Fruit fly (Drosophila melanogaster) whole organism, wandering third instar larva: ENCODE data around the gene RabX5.

Experiments
- Abd-B ChIP-seq: fragments of >200 bp; optimal IDR thresholded peaks from 2 replicates; lab custom pipeline; 2017; ENCODE audit warnings: missing biosample characterization, missing genetic modification characterization
- CG32264 ChIP-seq: fragments of 200-800 bp; sonication (Bioruptor generic); optimal IDR thresholded peaks from 2 replicates; lab custom pipeline; 2016; ENCODE audit warnings: missing biosample characterization, missing genetic modification characterization
- CG9705 ChIP-seq: fragments of 200-800 bp; sonication (Bioruptor generic); optimal IDR thresholded peaks from 2 replicates; lab custom pipeline; 2018; ENCODE audit warnings: missing biosample characterization, mild to moderate bottlenecking, missing genetic modification characterization
- CrebA ChIP-seq: fragments of 200-800 bp; sonication (Bioruptor generic); optimal IDR thresholded peaks from 2 replicates; lab custom pipeline; 2016; ENCODE audit warnings: missing biosample characterization, mild to moderate bottlenecking, missing genetic modification characterization, borderline replicate concordance
- Dfd ChIP-seq: fragments of >200 bp; optimal IDR thresholded peaks from 2 replicates; lab custom pipeline; 2017; ENCODE audit warnings: missing biosample characterization, missing genetic modification characterization
- GATAd ChIP-seq: sonication (Bioruptor generic); optimal IDR thresholded peaks from 2 replicates; lab custom pipeline; 2016; ENCODE audit warnings: missing biosample characterization, missing genetic modification characterization
- HLH106 ChIP-seq: fragments of 200-800 bp; optimal IDR thresholded peaks from 3 replicates; lab custom pipeline; 2019; ENCODE audit warnings: missing biosample characterization, mild to moderate bottlenecking, missing genetic modification characterization, moderate library complexity
- Hnf4 ChIP-seq: fragments of 200-800 bp; sonication (Bioruptor generic); optimal IDR thresholded peaks from 2 replicates; lab custom pipeline; 2016; ENCODE audit warnings: missing biosample characterization, mild to moderate bottlenecking, missing genetic modification characterization
- Hr78 ChIP-seq: fragments of >200 bp; optimal IDR thresholded peaks from 2 replicates; lab custom pipeline; 2017; ENCODE audit warnings: missing biosample characterization, missing genetic modification characterization
- Hr83 ChIP-seq: fragments of 200-300 bp; sonication (Bioruptor generic); optimal IDR thresholded peaks from 2 replicates; lab custom pipeline; 2016; ENCODE audit warnings: missing biosample characterization, mild to moderate bottlenecking, missing genetic modification characterization, moderate library complexity; ENCODE audit not compliant: poor library complexity, severe bottlenecking
- Jra ChIP-seq: sonication (Bioruptor generic); optimal IDR thresholded peaks from 2 replicates; lab custom pipeline; 2016; ENCODE audit warnings: missing biosample characterization, missing genetic modification characterization
- Mio ChIP-seq: sonication (Bioruptor generic); optimal IDR thresholded peaks from 2 replicates; lab custom pipeline; 2016; ENCODE audit warnings: missing biosample characterization, missing genetic modification characterization
- Myc ChIP-seq: fragments of >200 bp; optimal IDR thresholded peaks from 2 replicates; lab custom pipeline; 2017
- N ChIP-seq: fragments of >200 bp; optimal IDR thresholded peaks from 2 replicates; lab custom pipeline; 2018; ENCODE audit warnings: missing biosample characterization, missing external identifiers, missing genetic modification characterization
- OdsH ChIP-seq: fragments of 200-800 bp; sonication (Bioruptor generic); optimal IDR thresholded peaks from 2 replicates; lab custom pipeline; 2016; ENCODE audit warnings: missing biosample characterization, mild to moderate bottlenecking, missing genetic modification characterization
- Rel ChIP-seq, 2 experiments: fragments of 200-800 bp; sonication (Bioruptor generic) in 1 of 2; optimal IDR thresholded peaks; 2 replicates in 1 of 2; 3 replicates in 1 of 2; lab custom pipeline; 2016 to 2019; ENCODE audit warnings: mild to moderate bottlenecking in 2 of 2, missing biosample characterization in 2 of 2, missing genetic modification characterization in 2 of 2, moderate library complexity in 1 of 2
- Vsx2 ChIP-seq: fragments of 200-300, 225-300 bp; sonication (Bioruptor generic); optimal IDR thresholded peaks from 2 replicates; lab custom pipeline; 2018; ENCODE audit warnings: missing biosample characterization, missing genetic modification characterization; ENCODE audit not compliant: partially characterized antibody
- br ChIP-seq: fragments of 200-800 bp; sonication (Bioruptor generic); optimal IDR thresholded peaks from 2 replicates; lab custom pipeline; 2016; ENCODE audit warnings: missing biosample characterization, missing genetic modification characterization
- brk ChIP-seq: fragments of 200-800 bp; sonication (Bioruptor generic); optimal IDR thresholded peaks from 2 replicates; lab custom pipeline; 2016; ENCODE audit warnings: missing biosample characterization, mild to moderate bottlenecking, missing genetic modification characterization
- dl ChIP-seq, 2 experiments: fragments of 175-275, 200-275 bp in 1 of 2; fragments of 200-275 bp in 1 of 2; sonication (Bioruptor generic); optimal IDR thresholded peaks; lab custom pipeline; 2018; ENCODE audit warnings: mild to moderate bottlenecking in 2 of 2, missing biosample characterization in 2 of 2, missing genetic modification characterization in 2 of 2, moderate library complexity in 2 of 2; ENCODE audit not compliant: partially characterized antibody in 2 of 2, insufficient read depth in 1 of 2
- dmrt93B ChIP-seq: fragments of 200-800 bp; sonication (Bioruptor generic); optimal IDR thresholded peaks from 2 replicates; lab custom pipeline; 2018; ENCODE audit warnings: missing biosample characterization, mild to moderate bottlenecking, missing genetic modification characterization
- dsf ChIP-seq: sonication (Bioruptor generic); optimal IDR thresholded peaks from 2 replicates; lab custom pipeline; 2016; ENCODE audit warnings: missing biosample characterization, missing genetic modification characterization, borderline replicate concordance
- ey ChIP-seq: fragments of 200-800 bp; sonication (Bioruptor generic); optimal IDR thresholded peaks from 2 replicates; lab custom pipeline; 2016; ENCODE audit warnings: missing biosample characterization, missing genetic modification characterization
- foxo ChIP-seq, 2 experiments: fragments of 200-800 bp; sonication (Bioruptor generic); optimal IDR thresholded peaks; 2 replicates in 1 of 2; 3 replicates in 1 of 2; lab custom pipeline; 2016 to 2017; ENCODE audit warnings: missing biosample characterization in 2 of 2, missing genetic modification characterization in 2 of 2
- fru ChIP-seq: fragments of 200-800 bp; sonication (Bioruptor generic); optimal IDR thresholded peaks from 3 replicates; lab custom pipeline; 2016; ENCODE audit warnings: missing biosample characterization, mild to moderate bottlenecking, missing genetic modification characterization
- h ChIP-seq: fragments of 200-800 bp; sonication (Bioruptor generic); optimal IDR thresholded peaks from 3 replicates; lab custom pipeline; 2016; ENCODE audit warnings: missing biosample characterization, mild to moderate bottlenecking, missing genetic modification characterization
- jim ChIP-seq: fragments of 175-275, 200-325 bp; sonication (Bioruptor generic); optimal IDR thresholded peaks from 2 replicates; lab custom pipeline; 2016; ENCODE audit warnings: missing biosample characterization, mild to moderate bottlenecking, missing genetic modification characterization
- lola ChIP-seq: fragments of >200 bp; optimal IDR thresholded peaks from 2 replicates; lab custom pipeline; 2017; ENCODE audit warnings: missing biosample characterization, missing genetic modification characterization
- rgr ChIP-seq: fragments of 200-800 bp; sonication (Bioruptor generic); optimal IDR thresholded peaks from 3 replicates; lab custom pipeline; 2016; ENCODE audit warnings: missing biosample characterization, mild to moderate bottlenecking, missing genetic modification characterization
- sage ChIP-seq: fragments of 200-800 bp; sonication (Bioruptor generic); optimal IDR thresholded peaks from 2 replicates; lab custom pipeline; 2016; ENCODE audit warnings: missing biosample characterization, mild to moderate bottlenecking, missing genetic modification characterization
- sv ChIP-seq: fragments of 200-800 bp; sonication (Bioruptor generic); optimal IDR thresholded peaks from 3 replicates; lab custom pipeline; 2016; ENCODE audit warnings: missing biosample characterization, missing genetic modification characterization
- tai ChIP-seq: sonication (Bioruptor generic); optimal IDR thresholded peaks from 2 replicates; lab custom pipeline; 2016; ENCODE audit warnings: missing biosample characterization, missing genetic modification characterization
- usp ChIP-seq: fragments of >200 bp; optimal IDR thresholded peaks from 2 replicates; lab custom pipeline; 2017; ENCODE audit warnings: missing biosample characterization, missing genetic modification characterization
- woc ChIP-seq: sonication (Bioruptor generic); optimal IDR thresholded peaks from 2 replicates; lab custom pipeline; 2016; ENCODE audit warnings: missing biosample characterization, mild to moderate bottlenecking, missing genetic modification characterization

The RabX5 gene

DNA sequence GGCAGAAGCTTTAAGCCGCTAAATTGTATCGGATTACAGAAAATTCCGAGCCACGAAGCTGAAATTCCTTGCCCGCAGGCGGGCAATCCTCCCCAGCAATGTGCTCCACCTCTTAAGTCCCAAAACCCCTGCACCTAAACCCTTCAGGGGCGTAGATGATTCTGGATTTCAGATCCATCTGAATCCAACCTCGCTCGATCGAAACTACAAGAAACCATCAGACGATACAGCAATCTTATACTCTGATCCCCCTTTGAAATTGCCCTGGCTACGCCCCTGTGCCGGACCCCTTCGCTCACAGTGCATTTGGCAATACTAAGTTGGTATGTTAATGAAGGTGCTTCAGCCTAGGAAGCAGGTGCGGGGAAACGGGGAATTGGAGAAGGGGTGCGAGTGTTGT lies 13.2 kb upstream of the RabX5 start (continued):
- TF ChIP-seq rgr (peak; percentile 58), Rel (GFP tag; optimal IDR thresholded peaks at IDR 0.05; lab: Kevin White, UChicago) (no peak), Rel (tag; optimal IDR thresholded peaks at IDR 0.05; lab: Kevin White, UChicago) (no peak), HLH106 (tag; lab: Kevin White, UChicago) (peak; percentile 76), N (GFP tag; lab: Kevin White, UChicago) (no peak), Mio (no peak), Hnf4 (GFP tag; lab: Kevin White, UChicago) (peak; percentile 49), dsf (GFP tag; lab: Kevin White, UChicago) (no peak)

DNA sequence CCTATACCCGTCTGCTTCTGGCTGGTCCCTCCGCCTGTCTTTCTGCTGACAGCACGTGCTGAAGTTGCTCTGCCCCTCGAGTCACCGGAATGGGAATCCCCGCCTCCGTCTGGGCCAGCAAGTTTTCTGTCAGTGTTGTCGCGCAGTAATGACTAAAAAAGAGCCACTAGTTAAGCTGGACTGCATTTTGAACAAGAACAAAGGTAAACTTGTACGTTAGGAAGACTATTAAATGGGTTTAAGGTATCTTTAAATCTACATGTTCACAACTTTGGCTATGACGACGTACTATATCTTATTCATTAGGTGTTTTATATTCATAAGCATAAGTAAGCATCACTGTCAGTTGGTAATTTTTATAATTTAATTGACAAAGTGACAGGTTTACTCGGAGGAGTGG lies 9.5 kb upstream of the RabX5 start:
- TF ChIP-seq HLH106 (tag; lab: Kevin White, UChicago) (peak; percentile 11), fru (GFP tag; lab: Kevin White, UChicago) (peak; percentile 1), dmrt93B (no peak), N (GFP tag; lab: Kevin White, UChicago) (no peak), woc (GFP tag; lab: Kevin White, UChicago) (peak; percentile 20), Jra (GFP tag; lab: Kevin White, UChicago) (no peak), h (GFP tag; lab: Kevin White, UChicago) (peak; percentile 11), foxo (GFP tag; optimal IDR thresholded peaks at IDR 0.05; lab: Kevin White, UChicago) (peak in 1 of 2 experiments; percentile 0), Rel (GFP tag; optimal IDR thresholded peaks at IDR 0.05; lab: Kevin White, UChicago) (no peak), Rel (tag; optimal IDR thresholded peaks at IDR 0.05; lab: Kevin White, UChicago) (peak; percentile 71), Hr78 (GFP tag; lab: Kevin White, UChicago) (no peak), tai (GFP tag; lab: Kevin White, UChicago) (no peak)

DNA sequence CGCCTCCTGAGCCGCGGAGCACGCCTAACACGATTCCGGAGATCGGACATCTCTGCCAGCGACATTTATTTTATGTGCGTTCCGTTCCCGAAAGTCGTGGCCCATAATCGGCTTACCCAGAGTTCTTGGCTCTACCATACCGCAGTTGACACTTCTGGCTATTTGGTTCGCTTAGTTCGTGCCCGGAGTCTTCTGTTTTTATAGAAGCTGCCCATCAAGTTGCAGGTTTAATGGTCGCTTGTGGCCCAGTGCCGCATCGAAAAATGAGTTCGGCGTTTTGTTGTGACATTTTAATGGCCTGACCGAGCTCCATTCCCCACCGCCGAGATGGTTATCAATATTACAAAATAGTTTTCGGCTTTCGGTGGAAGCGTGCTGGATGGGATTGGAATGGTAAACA lies 6.3 kb upstream of the RabX5 start:
- TF ChIP-seq rgr (no peak), OdsH (GFP tag; lab: Kevin White, UChicago) (no peak), Dfd (GFP tag; lab: Kevin White, UChicago) (no peak), br (GFP tag; lab: Kevin White, UChicago) (no peak), sage (GFP tag; lab: Kevin White, UChicago) (no peak), Hr78 (GFP tag; lab: Kevin White, UChicago) (no peak), Abd-B (GFP tag; lab: Kevin White, UChicago) (no peak), HLH106 (tag; lab: Kevin White, UChicago) (no peak), lola (GFP tag; lab: Kevin White, UChicago) (no peak), Vsx2 (GFP tag; lab: Kevin White, UChicago) (no peak), usp (GFP tag; lab: Kevin White, UChicago) (no peak), ey (GFP tag; lab: Kevin White, UChicago) (no peak), jim (GFP tag; lab: Kevin White, UChicago) (no peak), tai (GFP tag; lab: Kevin White, UChicago) (no peak), Myc (no peak), fru (GFP tag; lab: Kevin White, UChicago) (no peak), dsf (GFP tag; lab: Kevin White, UChicago) (no peak), CrebA (GFP tag; lab: Kevin White, UChicago) (no peak), Jra (GFP tag; lab: Kevin White, UChicago) (no peak), dl (GFP tag; optimal IDR thresholded peaks at IDR 0.05; lab: Kevin White, UChicago; ENCODE audit: insufficient read depth in 1 of 2, partially characterized antibody in 2 of 2) (no peak)

DNA sequence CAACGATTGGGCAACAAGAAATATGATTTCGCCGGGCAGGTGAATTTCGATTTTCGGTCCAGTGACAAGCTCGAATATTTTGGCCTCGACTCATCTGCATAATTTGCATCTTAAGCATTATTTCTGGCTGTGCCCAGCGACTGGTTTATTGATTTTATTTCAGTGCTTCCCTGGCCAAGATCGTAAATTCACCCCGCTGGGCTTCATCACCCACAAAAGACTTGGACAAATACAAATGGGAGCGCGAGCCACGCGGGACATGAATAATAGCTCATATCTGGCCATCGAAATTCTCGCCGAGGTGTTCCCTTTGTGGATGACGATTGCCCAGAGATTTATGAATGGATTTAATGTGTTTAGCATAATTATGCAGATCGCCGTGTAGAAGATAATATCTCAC lies 5.3 kb upstream of the RabX5 start:
- no peak for TF ChIP-seq rgr
- TF ChIP-seq brk (GFP tag; lab: Kevin White, UChicago) = no peak
- TF ChIP-seq usp (GFP tag; lab: Kevin White, UChicago) = no peak
- TF ChIP-seq br (GFP tag; lab: Kevin White, UChicago) = no peak
- no peak for TF ChIP-seq dsf (GFP tag; lab: Kevin White, UChicago)
- TF ChIP-seq sv (GFP tag; lab: Kevin White, UChicago) = no peak
- TF ChIP-seq CG9705 = no peak
- no peak for TF ChIP-seq h (GFP tag; lab: Kevin White, UChicago)
- TF ChIP-seq Mio = no peak
- no peak for TF ChIP-seq N (GFP tag; lab: Kevin White, UChicago)
- no peak for TF ChIP-seq Rel (GFP tag; optimal IDR thresholded peaks at IDR 0.05; lab: Kevin White, UChicago)
- TF ChIP-seq Rel (tag; optimal IDR thresholded peaks at IDR 0.05; lab: Kevin White, UChicago) = no peak
- no peak for TF ChIP-seq sage (GFP tag; lab: Kevin White, UChicago)
- TF ChIP-seq jim (GFP tag; lab: Kevin White, UChicago) = no peak
- TF ChIP-seq woc (GFP tag; lab: Kevin White, UChicago) = no peak
- no peak for TF ChIP-seq CG32264
- TF ChIP-seq GATAd (GFP tag; lab: Kevin White, UChicago) = no peak
- no peak for TF ChIP-seq Hr83 (GFP tag; lab: Kevin White, UChicago)
- TF ChIP-seq dl (GFP tag; optimal IDR thresholded peaks at IDR 0.05; lab: Kevin White, UChicago; ENCODE audit: insufficient read depth in 1 of 2, partially characterized antibody in 2 of 2) = no peak
- no peak for TF ChIP-seq foxo (GFP tag; optimal IDR thresholded peaks at IDR 0.05; lab: Kevin White, UChicago)
